Fruit fly (Drosophila melanogaster) Kc167 (cell line): ENCODE measurements around the gene CG4461.

Experiments used
- Myc ChIP-seq: fragments of >200 bp; optimal IDR thresholded peaks from 2 replicates; lab custom pipeline; 2017; ENCODE audit warnings: missing external identifiers
- Sin3A ChIP-seq: fragments of >200 bp; optimal IDR thresholded peaks from 2 replicates; lab custom pipeline; 2018; ENCODE audit warnings: missing external identifiers
- h ChIP-seq: fragments of >200 bp; optimal IDR thresholded peaks from 3 replicates; lab custom pipeline; 2018; ENCODE audit warnings: missing external identifiers
- insv ChIP-seq: fragments of >200 bp; optimal IDR thresholded peaks from 3 replicates; lab custom pipeline; 2018; ENCODE audit warnings: missing external identifiers
- psq ChIP-seq: fragments of >200 bp; optimal IDR thresholded peaks from 2 replicates; lab custom pipeline; 2017; ENCODE audit warnings: missing external identifiers
- ttk ChIP-seq: sonication (Bioruptor generic); optimal IDR thresholded peaks from 2 replicates; lab custom pipeline; 2017; ENCODE audit warnings: missing external identifiers

CG4461 gene

dm6 chr3L:9372278-9372975 lies 2.8 kb upstream of the CG4461 start, which contains the start of the genes Hsp67Bc, CG4456 and Hsp22:
Hsp67Bc (minus strand) TSS chr3L:9372497.
CG4456 (plus strand) TSS chr3L:9372722.
Hsp22 (plus strand) TSS chr3L:9372931.
- no peak for TF ChIP-seq psq (lab: Kevin White, UChicago)
- no peak for TF ChIP-seq ttk (lab: Kevin White, UChicago)
- TF ChIP-seq h, result no peak
- no peak for TF ChIP-seq Sin3A
- no peak for TF ChIP-seq Myc
- TF ChIP-seq insv (lab: Kevin White, UChicago), result no peak

- TF ChIP-seq ttk (lab: Kevin White, UChicago) (no peak), psq (lab: Kevin White, UChicago) (no peak), insv (lab: Kevin White, UChicago) (no peak), h (no peak), Myc (no peak), Sin3A (no peak)
Observed at dm6 chr3L:9373374-9374004, 1.7 kb upstream of the CG4461 start.

DNA sequence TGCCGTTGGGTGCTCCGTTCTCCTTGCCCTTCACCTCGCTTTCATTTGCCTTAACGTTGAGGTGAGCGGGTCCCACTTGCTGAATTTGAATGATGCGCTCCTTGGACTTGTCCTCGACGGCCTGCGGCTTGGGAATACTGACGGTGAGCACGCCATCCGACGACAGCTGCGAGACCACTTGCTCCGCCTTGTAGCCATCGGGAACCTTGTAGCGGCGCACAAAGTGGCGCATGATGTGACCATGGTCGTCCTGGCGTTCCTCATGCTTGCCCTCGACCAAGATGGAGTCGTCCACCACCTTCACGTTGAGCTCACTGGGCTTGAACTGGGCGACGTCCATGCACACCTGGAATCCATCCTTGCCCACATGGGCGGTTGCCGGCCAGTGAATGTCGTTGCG lies 1.3 kb downstream of the CG4461 start:
- no peak for TF ChIP-seq insv (lab: Kevin White, UChicago)

dm6 chr3L:9377198-9378035 lies 2.2 kb downstream of the CG4461 start, which contains the start of gene Hsp26:
Hsp26 (minus strand) TSS chr3L:9377427.
- no peak for TF ChIP-seq Myc
- TF ChIP-seq Sin3A, result no peak
- no peak for TF ChIP-seq insv (lab: Kevin White, UChicago)
- TF ChIP-seq h, result no peak
- no peak for TF ChIP-seq ttk (lab: Kevin White, UChicago)

DNA sequence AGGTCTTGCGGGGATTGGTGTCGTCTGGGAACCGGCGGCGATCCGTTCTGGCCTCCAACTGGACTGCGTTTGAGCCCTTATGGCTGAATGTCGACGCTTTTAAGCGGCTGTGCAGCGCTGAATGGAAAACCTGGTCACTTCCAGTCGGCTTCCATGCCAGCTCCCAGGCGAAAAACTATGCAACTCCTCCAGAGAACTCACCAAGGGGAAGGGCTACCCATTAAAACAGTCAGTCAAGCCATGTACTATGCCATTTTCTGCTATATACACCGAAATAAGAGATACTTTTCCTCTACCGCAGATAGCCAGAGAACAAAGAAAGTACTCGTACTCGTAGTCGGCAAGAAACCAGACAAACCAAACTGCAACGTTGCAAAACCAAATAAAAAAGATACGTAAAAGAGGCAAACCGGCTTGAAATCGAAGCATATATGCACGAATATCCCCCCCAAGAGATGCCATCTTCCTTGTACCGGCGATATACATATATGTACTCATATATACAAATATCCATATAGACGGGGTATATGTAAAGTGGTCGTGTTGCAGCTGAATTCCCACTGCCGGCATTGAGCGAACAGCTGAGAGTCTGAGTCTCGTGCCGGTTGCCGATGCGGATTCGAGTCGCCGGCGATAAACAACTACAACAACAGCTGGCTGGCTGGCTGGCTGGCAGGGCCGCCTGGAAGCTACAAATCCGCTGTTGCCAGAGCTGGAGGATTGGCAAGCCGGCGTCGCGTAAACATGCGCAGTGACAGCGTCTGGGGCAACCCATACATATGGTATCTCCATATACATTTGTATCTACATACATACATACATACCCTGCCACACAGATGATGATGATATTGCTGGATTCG lies 4.5 kb downstream of the CG4461 start, which contains the start of gene Hsp67Ba:
Gene Hsp67Ba (minus strand): TSS at position 51 of the 860 bp plus-strand sequence.
- no peak for TF ChIP-seq ttk (lab: Kevin White, UChicago)
- TF ChIP-seq h, result no peak
- TF ChIP-seq psq (lab: Kevin White, UChicago), result no peak
- no peak for TF ChIP-seq insv (lab: Kevin White, UChicago)
- no peak for TF ChIP-seq Myc
- TF ChIP-seq Sin3A, result no peak

DNA sequence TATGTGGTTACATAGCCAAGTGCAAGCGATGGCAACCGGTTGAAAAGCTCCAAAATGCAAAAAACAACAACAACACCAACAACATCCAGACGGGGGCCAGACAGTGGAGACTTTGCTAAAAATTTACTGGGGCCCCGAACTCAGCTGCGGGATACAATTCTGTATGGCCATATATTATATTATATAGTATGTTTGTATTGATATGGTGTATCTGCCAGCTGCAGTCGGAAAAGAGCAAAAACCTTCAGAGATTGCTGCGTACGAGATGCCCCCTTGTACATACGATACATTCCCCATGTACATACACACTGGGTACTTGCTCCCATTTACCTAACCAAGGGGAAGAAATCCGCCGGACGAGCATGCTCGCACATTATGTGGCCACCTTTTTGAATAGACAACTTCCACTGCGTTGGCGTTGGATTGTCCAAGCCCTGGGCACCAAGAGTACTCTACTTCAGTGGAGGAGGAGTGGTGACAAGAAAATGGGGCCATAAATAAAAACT lies 5.2 kb downstream of the CG4461 start:
- TF ChIP-seq h, result no peak
- TF ChIP-seq ttk (lab: Kevin White, UChicago), result no peak
- TF ChIP-seq psq (lab: Kevin White, UChicago), result no peak
- no peak for TF ChIP-seq insv (lab: Kevin White, UChicago)
- no peak for TF ChIP-seq Sin3A
- no peak for TF ChIP-seq Myc

DNA sequence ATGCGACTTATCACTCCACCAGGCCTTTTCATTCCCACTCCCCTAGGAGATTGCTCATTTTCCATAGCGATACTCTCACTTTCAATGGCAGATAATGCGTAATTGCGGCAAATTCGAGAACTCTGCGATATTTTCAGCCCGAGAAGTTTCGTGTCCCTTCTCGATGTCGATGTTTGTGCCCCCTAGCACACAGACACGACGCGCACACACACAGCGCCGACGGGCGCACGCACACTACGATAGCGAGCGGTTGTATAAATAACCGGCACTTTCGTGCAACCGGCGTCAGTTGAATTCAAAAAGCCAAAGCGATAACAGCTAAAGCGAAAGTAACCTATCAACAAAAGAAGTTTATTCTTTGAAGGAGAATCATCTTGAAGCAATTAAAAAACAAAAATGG lies 6.4 kb downstream of the CG4461 start, which contains the start of gene Hsp23:
Gene Hsp23 (plus strand): TSS at position 281 of the 400 bp plus-strand sequence.
- TF ChIP-seq h, result no peak
- TF ChIP-seq Sin3A, result no peak
- TF ChIP-seq insv (lab: Kevin White, UChicago), result no peak
- no peak for TF ChIP-seq Myc
- no peak for TF ChIP-seq psq (lab: Kevin White, UChicago)
- no peak for TF ChIP-seq ttk (lab: Kevin White, UChicago)

DNA sequence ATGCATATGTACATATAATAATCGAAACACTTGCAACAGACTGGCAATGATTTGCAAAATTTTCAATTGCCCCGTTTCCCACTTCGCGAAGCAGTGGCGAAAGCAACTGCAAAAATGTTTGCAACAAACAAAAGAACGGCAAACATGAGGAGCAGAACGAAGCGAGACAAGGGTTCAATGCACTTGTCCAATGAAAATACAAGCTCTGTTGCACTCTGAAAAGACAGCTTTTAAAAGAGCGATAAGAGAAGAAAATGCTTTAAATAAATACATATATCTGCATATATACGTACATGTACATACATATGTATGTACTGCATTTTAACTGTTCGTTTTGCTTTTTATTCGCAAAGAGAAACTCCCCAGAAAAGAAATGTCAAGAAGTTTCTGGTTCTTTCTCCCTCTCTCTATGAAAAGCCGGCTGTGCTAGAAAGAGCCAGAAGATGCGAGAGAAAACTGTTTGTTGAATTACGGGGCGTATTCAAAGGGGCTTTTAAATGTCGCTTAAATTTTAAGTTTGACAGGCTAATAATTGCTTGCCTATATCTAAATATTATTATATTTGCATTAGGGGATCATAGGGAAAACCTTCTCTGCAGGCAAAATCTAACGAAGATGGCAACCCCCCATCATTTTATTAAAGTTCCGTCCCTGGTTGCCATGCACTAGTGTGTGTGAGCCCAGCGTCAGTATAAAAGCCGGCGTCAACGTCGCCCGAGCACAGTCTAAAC lies 8.3 kb downstream of the CG4461 start, which contains the start of gene Hsp27:
Gene Hsp27 (plus strand): TSS at position 719 of the 731 bp plus-strand sequence.
- TF ChIP-seq Myc, result no peak
- no peak for TF ChIP-seq ttk (lab: Kevin White, UChicago)
- no peak for TF ChIP-seq h
- no peak for TF ChIP-seq psq (lab: Kevin White, UChicago)
- TF ChIP-seq insv (lab: Kevin White, UChicago), result no peak
- no peak for TF ChIP-seq Sin3A

DNA sequence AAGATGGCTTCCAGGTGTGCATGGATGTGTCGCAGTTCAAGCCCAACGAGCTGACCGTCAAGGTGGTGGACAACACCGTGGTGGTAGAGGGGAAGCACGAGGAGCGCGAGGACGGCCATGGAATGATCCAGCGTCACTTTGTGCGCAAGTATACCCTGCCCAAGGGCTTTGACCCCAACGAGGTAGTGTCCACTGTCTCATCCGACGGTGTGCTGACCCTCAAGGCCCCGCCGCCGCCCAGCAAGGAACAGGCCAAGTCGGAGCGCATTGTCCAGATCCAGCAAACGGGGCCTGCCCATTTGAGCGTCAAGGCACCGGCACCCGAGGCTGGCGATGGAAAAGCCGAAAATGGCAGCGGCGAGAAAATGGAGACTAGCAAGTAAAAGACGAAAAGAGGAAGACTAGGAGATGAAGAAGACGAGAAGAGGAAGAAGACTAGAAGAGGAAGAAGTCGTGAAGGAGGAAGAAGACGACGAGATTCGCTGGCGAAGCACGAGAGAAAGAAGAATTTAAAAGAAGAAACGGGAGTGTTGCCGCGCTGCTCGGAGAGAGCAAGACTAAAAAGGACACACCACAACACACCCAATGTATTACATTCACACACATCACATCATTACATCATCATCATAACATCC lies 9.3 kb downstream of the CG4461 start:
- TF ChIP-seq insv (lab: Kevin White, UChicago) (no peak), Sin3A (no peak), h (no peak), psq (lab: Kevin White, UChicago) (no peak), Myc (no peak), ttk (lab: Kevin White, UChicago) (no peak)

- TF ChIP-seq Myc, result no peak
- TF ChIP-seq Sin3A, result no peak
- no peak for TF ChIP-seq insv (lab: Kevin White, UChicago)
- TF ChIP-seq ttk (lab: Kevin White, UChicago), result no peak
- no peak for TF ChIP-seq psq (lab: Kevin White, UChicago)
- no peak for TF ChIP-seq h
Observed at dm6 chr3L:9391340-9391980, 16.2 kb downstream of the CG4461 start.
